Worm (Caenorhabditis elegans) whole organism, L3 larva: ENCODE data around the gene srt-68.

ENCODE experiments used
- R02D3.7 ChIP-seq: fragments of 150-350 bp; optimal IDR thresholded peaks from 2 replicates; lab custom pipeline; 2014; ENCODE audit warnings: missing biosample characterization, missing genetic modification characterization
- ZK546.5 ChIP-seq: sonication (generic microtip); optimal IDR thresholded peaks from 2 replicates; lab custom pipeline; 2017; ENCODE audit warnings: missing biosample characterization, missing genetic modification characterization
- aly-2 ChIP-seq: fragments of 150-350 bp; optimal IDR thresholded peaks from 2 replicates; lab custom pipeline; 2014; ENCODE audit warnings: missing biosample characterization, missing genetic modification characterization
- ama-1 ChIP-seq: fragments of 150-350 bp; optimal IDR thresholded peaks from 2 replicates; lab custom pipeline; 2018
- ceh-16 ChIP-seq: sonication (generic microtip); optimal IDR thresholded peaks from 2 replicates; lab custom pipeline; 2017; ENCODE audit warnings: missing biosample characterization, missing genetic modification characterization
- ceh-28 ChIP-seq: fragments of 150-350 bp; optimal IDR thresholded peaks from 2 replicates; lab custom pipeline; 2014; ENCODE audit warnings: missing biosample characterization, missing genetic modification reagents, missing genetic modification characterization
- ceh-9 ChIP-seq: sonication (generic microtip); optimal IDR thresholded peaks from 2 replicates; lab custom pipeline; 2018; ENCODE audit warnings: missing biosample characterization, missing genetic modification characterization
- egl-5 ChIP-seq: fragments of 150-350 bp; optimal IDR thresholded peaks from 2 replicates; lab custom pipeline; 2017; ENCODE audit warnings: missing biosample characterization, missing genetic modification reagents, missing genetic modification characterization, inconsistent platforms
- elt-1 ChIP-seq: fragments of 150-350 bp; optimal IDR thresholded peaks from 2 replicates; lab custom pipeline; 2014; ENCODE audit warnings: missing biosample characterization, missing genetic modification characterization
- elt-2 ChIP-seq: sonication (generic microtip); optimal IDR thresholded peaks from 2 replicates; lab custom pipeline; 2016; ENCODE audit warnings: missing genetic modification reagents, mild to moderate bottlenecking, missing genetic modification characterization, missing compliant biosample characterization
- elt-3 ChIP-seq, 3 experiments: fragments of 150-350 bp in 1 of 3; sonication (generic microtip) in 2 of 3; optimal IDR thresholded peaks; 2 replicates in 2 of 3; 4 replicates in 1 of 3; lab custom pipeline; 2014 to 2017; ENCODE audit warnings: missing biosample characterization in 3 of 3, missing genetic modification characterization in 3 of 3
- eor-1 ChIP-seq, 2 experiments: fragments of 150-350 bp; optimal IDR thresholded peaks; 2 replicates each; lab custom pipeline; 2014 to 2018; ENCODE audit warnings: missing biosample characterization in 2 of 2, missing genetic modification characterization in 2 of 2
- fkh-10 ChIP-seq: sonication (generic microtip); optimal IDR thresholded peaks from 2 replicates; lab custom pipeline; 2017; ENCODE audit warnings: missing biosample characterization, missing genetic modification reagents, missing genetic modification characterization
- fos-1 ChIP-seq: fragments of 150-350 bp; optimal IDR thresholded peaks from 2 replicates; lab custom pipeline; 2014; ENCODE audit warnings: missing biosample characterization, missing genetic modification characterization
- hmg-11 ChIP-seq: sonication (generic microtip); optimal IDR thresholded peaks from 2 replicates; lab custom pipeline; 2016; ENCODE audit warnings: missing genetic modification characterization, missing compliant biosample characterization
- lin-15B ChIP-seq: fragments of 150-350 bp; optimal IDR thresholded peaks from 2 replicates; lab custom pipeline; 2014; ENCODE audit warnings: missing biosample characterization, missing genetic modification characterization
- mml-1 ChIP-seq: fragments of 150-350 bp; sonication (generic microtip); optimal IDR thresholded peaks from 3 replicates; lab custom pipeline; 2014; ENCODE audit warnings: missing biosample characterization, missing genetic modification characterization
- nfya-1 ChIP-seq: sonication (generic microtip); optimal IDR thresholded peaks from 2 replicates; lab custom pipeline; 2017; ENCODE audit warnings: missing genetic modification characterization, mild to moderate bottlenecking, missing compliant biosample characterization, antibody characterized with exemption, moderate library complexity; ENCODE audit not compliant: insufficient read depth
- nhr-11 ChIP-seq: fragments of 150-350 bp; optimal IDR thresholded peaks from 2 replicates; lab custom pipeline; 2014; ENCODE audit warnings: missing biosample characterization, missing genetic modification characterization
- nhr-12 ChIP-seq: fragments of 150-350 bp; optimal IDR thresholded peaks from 2 replicates; lab custom pipeline; 2014; ENCODE audit warnings: missing biosample characterization, missing genetic modification characterization
- nhr-23 ChIP-seq: fragments of 150-350 bp; optimal IDR thresholded peaks from 2 replicates; lab custom pipeline; 2014; ENCODE audit warnings: missing biosample characterization, missing genetic modification reagents, missing genetic modification characterization
- nhr-237 ChIP-seq: fragments of 150-350 bp; optimal IDR thresholded peaks from 2 replicates; lab custom pipeline; 2014; ENCODE audit warnings: missing biosample characterization, missing genetic modification characterization
- nhr-25 ChIP-seq: sonication (generic microtip); optimal IDR thresholded peaks from 2 replicates; lab custom pipeline; 2017; ENCODE audit warnings: missing biosample characterization, missing genetic modification characterization
- nhr-28 ChIP-seq: fragments of 150-350 bp; optimal IDR thresholded peaks from 2 replicates; lab custom pipeline; 2014; ENCODE audit warnings: missing biosample characterization, missing genetic modification characterization
- nhr-43 ChIP-seq: sonication (generic microtip); optimal IDR thresholded peaks from 2 replicates; lab custom pipeline; 2016; ENCODE audit warnings: mild to moderate bottlenecking, missing genetic modification characterization, missing compliant biosample characterization; ENCODE audit not compliant: poor library complexity, severe bottlenecking
- nhr-67 ChIP-seq: fragments of 150-350 bp; optimal IDR thresholded peaks from 2 replicates; lab custom pipeline; 2014; ENCODE audit warnings: missing biosample characterization, missing genetic modification characterization
- nhr-76 ChIP-seq: fragments of 150-350 bp; sonication (generic microtip); optimal IDR thresholded peaks from 5 replicates; lab custom pipeline; 2014; ENCODE audit warnings: missing biosample characterization, missing genetic modification characterization
- nhr-77 ChIP-seq: fragments of 150-350 bp; optimal IDR thresholded peaks from 2 replicates; lab custom pipeline; 2014; ENCODE audit warnings: missing biosample characterization, missing genetic modification characterization
- pqm-1 ChIP-seq: fragments of 150-350 bp; optimal IDR thresholded peaks from 2 replicates; lab custom pipeline; 2017; ENCODE audit warnings: missing biosample characterization, missing genetic modification characterization, inconsistent platforms
- sea-2 ChIP-seq: fragments of 150-350 bp; sonication (generic microtip); optimal IDR thresholded peaks from 4 replicates; lab custom pipeline; 2014; ENCODE audit warnings: missing biosample characterization, missing genetic modification reagents, missing genetic modification characterization
- skn-1 ChIP-seq: fragments of 150-350 bp; optimal IDR thresholded peaks from 2 replicates; lab custom pipeline; 2014; ENCODE audit warnings: missing biosample characterization, missing genetic modification characterization
- snpc-4 ChIP-seq: fragments of 150-350 bp; optimal IDR thresholded peaks from 2 replicates; lab custom pipeline; 2014; ENCODE audit warnings: missing biosample characterization, missing genetic modification characterization
- unc-39 ChIP-seq: sonication (generic microtip); optimal IDR thresholded peaks from 4 replicates; lab custom pipeline; 2017; ENCODE audit warnings: missing biosample characterization, missing genetic modification characterization
- ztf-11 ChIP-seq: fragments of 150-350 bp; optimal IDR thresholded peaks from 2 replicates; lab custom pipeline; 2014; ENCODE audit warnings: missing biosample characterization, missing genetic modification characterization

The srt-68 gene

DNA sequence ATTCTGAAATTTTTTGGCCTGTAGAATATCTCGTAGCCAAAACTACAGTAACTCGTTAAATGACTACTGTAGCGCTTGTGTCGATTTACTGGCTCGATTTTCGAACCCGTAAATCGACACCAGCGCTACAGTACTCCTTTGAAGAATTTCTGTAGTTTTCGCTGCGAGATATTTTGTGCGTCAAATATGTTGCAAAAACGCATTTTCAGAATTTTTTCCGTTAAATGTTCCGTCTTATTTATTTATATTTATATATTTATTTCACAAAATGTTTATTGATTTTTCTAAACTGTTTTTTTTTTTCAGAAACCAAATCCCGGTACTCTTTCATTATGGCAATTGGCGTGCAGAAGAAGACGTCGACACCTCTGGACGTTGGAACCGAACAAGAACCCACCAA, 21.9 kb upstream of the srt-68 start, which contains the start of gene natc-2:
Gene natc-2 (plus strand): TSS at position 301 of the 400 bp plus-strand sequence.
- TF ChIP-seq fkh-10 (GFP tag; lab: Kevin White, UChicago) (no peak), eor-1 (tag; optimal IDR thresholded peaks at IDR 0.05; lab: Kevin White, UChicago) (no peak), ztf-11 (tag; lab: Kevin White, UChicago) (no peak), R02D3.7 (tag; lab: Kevin White, UChicago) (no peak), ceh-9 (tag; lab: Kevin White, UChicago) (no peak), nfya-1 (tag; lab: Kevin White, UChicago) (no peak), aly-2 (tag; lab: Kevin White, UChicago) (no peak), nhr-76 (no peak), fos-1 (tag; lab: Kevin White, UChicago) (no peak), pqm-1 (tag; lab: Kevin White, UChicago) (no peak), elt-3 (tag; optimal IDR thresholded peaks at IDR 0.05; lab: Kevin White, UChicago) (no peak), nhr-28 (tag; lab: Kevin White, UChicago) (no peak), ama-1 (lab: Kevin White, UChicago) (no peak), nhr-25 (no peak), snpc-4 (tag; lab: Kevin White, UChicago) (no peak), nhr-23 (tag; lab: Kevin White, UChicago) (no peak), ceh-28 (tag; lab: Kevin White, UChicago) (no peak), hmg-11 (tag; lab: Kevin White, UChicago) (no peak), elt-1 (tag; lab: Kevin White, UChicago) (no peak)
- TF ChIP-seq, all 47 proteins: peak for 0

DNA sequence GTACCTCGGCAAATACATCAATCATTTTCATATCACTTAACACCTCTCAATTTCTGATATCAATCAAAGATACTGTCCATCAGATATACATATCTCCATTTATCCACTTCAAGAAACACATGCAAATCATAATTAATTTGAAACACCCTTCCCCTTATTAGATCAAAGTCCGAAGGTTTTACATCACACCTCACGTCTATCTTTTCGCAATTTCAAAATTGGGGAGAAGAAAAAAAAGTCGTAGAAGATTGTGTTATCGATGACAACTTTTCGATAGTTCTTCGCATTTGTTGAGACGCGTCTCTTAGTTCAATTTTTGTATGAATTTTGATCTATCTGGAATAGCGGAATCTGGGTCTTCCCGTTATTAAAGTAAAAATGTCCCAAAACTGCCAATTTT, 21.3 kb upstream of the srt-68 start:
- TF ChIP-seq pqm-1 (tag; lab: Kevin White, UChicago) = no peak
- TF ChIP-seq eor-1 (tag; optimal IDR thresholded peaks at IDR 0.05; lab: Kevin White, UChicago) = no peak
- no peak for TF ChIP-seq hmg-11 (tag; lab: Kevin White, UChicago)
- TF ChIP-seq nhr-43 = peak; percentile 21
- peak; percentile 4 for TF ChIP-seq elt-2 (tag; lab: Kevin White, UChicago)
- TF ChIP-seq ceh-28 (tag; lab: Kevin White, UChicago) = no peak

DNA sequence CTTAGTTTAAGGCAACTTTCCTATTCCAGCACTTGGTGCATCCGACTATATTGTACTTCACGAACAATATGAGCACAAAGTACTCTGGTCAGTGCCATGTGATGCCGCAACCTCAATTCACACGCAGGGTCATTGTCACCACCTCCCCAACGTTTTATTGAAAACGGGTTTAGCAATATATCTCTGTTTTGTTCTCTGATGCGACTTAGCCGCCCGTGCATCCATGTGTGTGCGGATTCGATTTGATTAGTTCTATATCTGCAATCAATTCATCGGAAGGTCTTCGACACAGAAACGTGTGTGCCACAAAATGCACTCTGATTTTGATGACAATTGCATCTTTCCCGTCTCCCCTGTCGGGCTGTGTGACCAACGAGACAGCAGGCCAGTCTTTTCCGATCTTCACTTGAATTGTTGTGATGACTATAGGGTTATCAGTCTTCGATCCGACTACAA, 20.7 kb upstream of the srt-68 start:
- TF ChIP-seq nhr-67 (tag; lab: Kevin White, UChicago) (no peak), nhr-237 (no peak), pqm-1 (tag; lab: Kevin White, UChicago) (peak; percentile 2), sea-2 (GFP tag; lab: Kevin White, UChicago) (no peak), ceh-9 (tag; lab: Kevin White, UChicago) (no peak), elt-3 (tag; optimal IDR thresholded peaks at IDR 0.05; lab: Kevin White, UChicago) (no peak), nhr-11 (tag; lab: Kevin White, UChicago) (no peak), nhr-76 (no peak), nhr-77 (tag; lab: Kevin White, UChicago) (no peak), ceh-16 (tag; lab: Kevin White, UChicago) (no peak), ZK546.5 (no peak), snpc-4 (tag; lab: Kevin White, UChicago) (no peak), nhr-25 (no peak), elt-2 (tag; lab: Kevin White, UChicago) (no peak), nhr-23 (tag; lab: Kevin White, UChicago) (peak; percentile 59), nhr-12 (tag; lab: Kevin White, UChicago) (no peak), nhr-43 (peak; percentile 61), egl-5 (tag; lab: Kevin White, UChicago) (no peak), mml-1 (tag; lab: Kevin White, UChicago) (no peak), aly-2 (tag; lab: Kevin White, UChicago) (no peak), ama-1 (lab: Kevin White, UChicago) (no peak)

DNA sequence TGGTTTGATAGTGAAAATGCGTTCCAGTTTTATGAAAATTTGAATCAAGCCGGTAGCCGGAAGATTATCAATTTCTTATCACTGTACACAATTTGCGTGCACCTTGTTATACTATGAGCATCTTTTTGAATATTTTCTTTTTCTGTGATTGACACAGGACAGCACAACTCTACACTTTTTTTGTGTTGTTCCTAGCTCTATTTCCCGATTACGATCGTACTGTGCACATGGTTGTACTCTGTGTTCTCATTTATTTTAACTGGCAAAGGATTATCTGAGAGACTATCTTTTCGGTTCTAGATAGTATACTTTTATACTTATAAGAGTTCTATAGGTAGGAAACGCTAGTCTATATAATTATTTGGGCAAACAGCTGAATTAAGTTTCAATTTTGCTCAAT, 20.1 kb upstream of the srt-68 start:
- TF ChIP-seq mml-1 (tag; lab: Kevin White, UChicago) = no peak
- no peak for TF ChIP-seq nhr-25
- no peak for TF ChIP-seq nhr-43
- TF ChIP-seq nhr-12 (tag; lab: Kevin White, UChicago) = no peak
- TF ChIP-seq nhr-77 (tag; lab: Kevin White, UChicago) = no peak
- TF ChIP-seq sea-2 (GFP tag; lab: Kevin White, UChicago) = no peak
- TF ChIP-seq elt-2 (tag; lab: Kevin White, UChicago) = no peak
- no peak for TF ChIP-seq lin-15B (tag; lab: Kevin White, UChicago)
- no peak for TF ChIP-seq egl-5 (tag; lab: Kevin White, UChicago)
- TF ChIP-seq nhr-11 (tag; lab: Kevin White, UChicago) = no peak
- no peak for TF ChIP-seq skn-1 (tag; lab: Kevin White, UChicago)
- TF ChIP-seq unc-39 (tag; lab: Kevin White, UChicago) = no peak
